Fruit fly (Drosophila melanogaster) whole organism, embryonic: Measurements from ENCODE around the gene Pdzd8.

Source experiments
- Aef1 ChIP-seq: fragments of 200-800 bp; sonication (Bioruptor generic); IDR thresholded peaks from 3 replicates; pipeline ENCODE4 v1.3.6; 2022; ENCODE audit warnings: missing biosample characterization, missing genetic modification characterization
- CG10431 ChIP-seq: fragments of 200-800 bp; sonication (Bioruptor generic); optimal IDR thresholded peaks from 3 replicates; lab custom pipeline; 2018; ENCODE audit warnings: missing biosample characterization, mild to moderate bottlenecking, missing genetic modification characterization
- CG12391 ChIP-seq: fragments of 200-800 bp; sonication (Bioruptor generic); optimal IDR thresholded peaks from 3 replicates; lab custom pipeline; 2018; ENCODE audit warnings: missing biosample characterization, mild to moderate bottlenecking, missing genetic modification characterization, moderate library complexity
- CG14050 ChIP-seq: fragments of 200-800 bp; sonication (Bioruptor generic); IDR thresholded peaks from 3 replicates; pipeline ENCODE4 v1.3.6; 2022; ENCODE audit warnings: missing biosample characterization, missing genetic modification characterization
- CG1529 ChIP-seq: fragments of 200-800 bp; sonication (Bioruptor generic); optimal IDR thresholded peaks from 3 replicates; lab custom pipeline; 2018; ENCODE audit warnings: missing biosample characterization, missing genetic modification characterization
- CG1602 ChIP-seq: fragments of 200-800 bp; sonication (Bioruptor generic); optimal IDR thresholded peaks from 3 replicates; lab custom pipeline; 2016; ENCODE audit warnings: missing biosample characterization, missing genetic modification characterization
- CG18476 ChIP-seq: fragments of 200-800 bp; sonication (Bioruptor generic); optimal IDR thresholded peaks from 2 replicates; lab custom pipeline; 2016; ENCODE audit warnings: missing biosample characterization, mild to moderate bottlenecking, missing genetic modification characterization
- CG18619 ChIP-seq: fragments of 200-800 bp; sonication (Bioruptor generic); optimal IDR thresholded peaks from 3 replicates; lab custom pipeline; 2017; ENCODE audit warnings: missing biosample characterization, mild to moderate bottlenecking, missing genetic modification characterization
- CG18764 ChIP-seq: fragments of 200-800 bp; sonication (Bioruptor generic); optimal IDR thresholded peaks from 3 replicates; lab custom pipeline; 2016; ENCODE audit warnings: missing biosample characterization, missing genetic modification characterization
- CG4404 ChIP-seq: fragments of 200-800 bp; sonication (Bioruptor generic); IDR thresholded peaks from 2 replicates; pipeline ENCODE4 v1.3.6; 2022; ENCODE audit warnings: missing biosample characterization, missing genetic modification characterization
- CG6689 ChIP-seq: fragments of 200-800 bp; sonication (Bioruptor generic); IDR thresholded peaks from 2 replicates; pipeline ENCODE4 v1.3.6; 2022; ENCODE audit warnings: missing biosample characterization, missing genetic modification characterization
- CG7839 ChIP-seq: fragments of 200-800 bp; sonication (Bioruptor generic); optimal IDR thresholded peaks from 3 replicates; lab custom pipeline; 2018; ENCODE audit warnings: missing biosample characterization, mild to moderate bottlenecking, missing genetic modification characterization, moderate library complexity
- CG7963 ChIP-seq: fragments of 200-800 bp; sonication (Bioruptor generic); IDR thresholded peaks from 3 replicates; pipeline ENCODE4 v1.3.6; 2022; ENCODE audit warnings: missing biosample characterization, missing genetic modification characterization; ENCODE audit not compliant: partially characterized antibody
- CG8765 ChIP-seq: fragments of 200-800 bp; sonication (Bioruptor generic); IDR thresholded peaks from 2 replicates; pipeline ENCODE4 v1.3.6; 2022; ENCODE audit warnings: missing biosample characterization, missing genetic modification characterization
- CG8944 ChIP-seq: fragments of 200-800 bp; sonication (Bioruptor generic); optimal IDR thresholded peaks from 3 replicates; lab custom pipeline; 2016; ENCODE audit warnings: missing biosample characterization, missing genetic modification characterization
- Dbx ChIP-seq: fragments of 200-800 bp; sonication (Bioruptor generic); IDR thresholded peaks from 3 replicates; pipeline ENCODE4 v1.3.6; 2022; ENCODE audit warnings: missing biosample characterization, missing genetic modification characterization
- Dip3 ChIP-seq: fragments of 200-800 bp; sonication (Bioruptor generic); optimal IDR thresholded peaks from 3 replicates; lab custom pipeline; 2016; ENCODE audit warnings: missing biosample characterization, missing genetic modification characterization
- Doc3 ChIP-seq: fragments of 200-800 bp; sonication (Bioruptor generic); IDR thresholded peaks from 3 replicates; pipeline ENCODE4 v1.3.6; 2022; ENCODE audit warnings: missing biosample characterization, missing genetic modification characterization; ENCODE audit not compliant: partially characterized antibody
- Fer3 ChIP-seq: fragments of 200-800 bp; sonication (Bioruptor generic); optimal IDR thresholded peaks from 2 replicates; lab custom pipeline; 2018; ENCODE audit warnings: missing biosample characterization, mild to moderate bottlenecking, missing genetic modification characterization, moderate library complexity
- Gsc ChIP-seq: fragments of 200-800 bp; sonication (Bioruptor generic); IDR thresholded peaks from 2 replicates; pipeline ENCODE4 v1.3.6; 2022; ENCODE audit warnings: missing biosample characterization, missing genetic modification characterization
- HLH4C ChIP-seq: fragments of 200-800 bp; sonication (Bioruptor generic); IDR thresholded peaks from 3 replicates; pipeline ENCODE4 v1.3.6; 2022; ENCODE audit warnings: missing biosample characterization, missing genetic modification characterization; ENCODE audit not compliant: partially characterized antibody
- Nf-YA ChIP-seq: fragments of 200-800 bp; sonication (Bioruptor generic); IDR thresholded peaks from 2 replicates; pipeline ENCODE4 v1.3.6; 2022; ENCODE audit warnings: missing biosample characterization, missing genetic modification characterization
- Optix ChIP-seq: fragments of 200-800 bp; sonication (Bioruptor generic); IDR thresholded peaks from 3 replicates; pipeline ENCODE4 v1.3.6; 2022; ENCODE audit warnings: missing biosample characterization, missing genetic modification characterization
- Side ChIP-seq: fragments of 200-800 bp; sonication (Bioruptor generic); optimal IDR thresholded peaks from 2 replicates; lab custom pipeline; 2016; ENCODE audit warnings: missing biosample characterization, missing genetic modification characterization
- Sry-β ChIP-seq: fragments of 200-800 bp; sonication (Bioruptor generic); optimal IDR thresholded peaks from 2 replicates; lab custom pipeline; 2018; ENCODE audit warnings: missing biosample characterization, mild to moderate bottlenecking, missing genetic modification characterization, moderate library complexity
- Ssrp ChIP-seq: fragments of 200-800 bp; sonication (Bioruptor generic); optimal IDR thresholded peaks from 2 replicates; lab custom pipeline; 2018; ENCODE audit warnings: missing biosample characterization, mild to moderate bottlenecking, missing genetic modification characterization, moderate library complexity
- Tbp ChIP-seq: fragments of >200 bp; optimal IDR thresholded peaks from 2 replicates; lab custom pipeline; 2018; ENCODE audit warnings: missing biosample characterization, missing genetic modification characterization
- abd-A ChIP-seq: fragments of 200-800 bp; sonication (Bioruptor generic); optimal IDR thresholded peaks from 3 replicates; lab custom pipeline; 2019; ENCODE audit warnings: missing biosample characterization, mild to moderate bottlenecking, missing genetic modification characterization, moderate library complexity
- ac ChIP-seq: fragments of 200-800 bp; sonication (Bioruptor generic); optimal IDR thresholded peaks from 3 replicates; lab custom pipeline; 2017; ENCODE audit warnings: missing biosample characterization, mild to moderate bottlenecking, missing genetic modification characterization
- chif ChIP-seq, 2 experiments: fragments of 200-800 bp; sonication (Bioruptor generic); optimal IDR thresholded peaks; 3 replicates each; lab custom pipeline; 2016; ENCODE audit warnings: missing biosample characterization in 2 of 2, missing genetic modification characterization in 2 of 2
- croc ChIP-seq: fragments of 200-800 bp; sonication (Bioruptor generic); conservative IDR thresholded peaks from 3 replicates; pipeline ENCODE4 v1.3.6; 2022; ENCODE audit warnings: missing biosample characterization, missing genetic modification characterization
- da ChIP-seq: fragments of 200-800 bp; sonication (Bioruptor generic); optimal IDR thresholded peaks from 2 replicates; lab custom pipeline; 2016; ENCODE audit warnings: missing biosample characterization, missing genetic modification characterization
- dati ChIP-seq: fragments of 200-800 bp; sonication (Bioruptor generic); IDR thresholded peaks from 2 replicates; pipeline ENCODE4 v1.3.6; 2022; ENCODE audit warnings: missing biosample characterization, missing genetic modification characterization
- dm ChIP-seq: fragments of 200-800 bp; sonication (Bioruptor generic); optimal IDR thresholded peaks from 3 replicates; lab custom pipeline; 2016; ENCODE audit warnings: missing biosample characterization, missing genetic modification characterization
- eyg ChIP-seq: fragments of 200-800 bp; sonication (Bioruptor generic); optimal IDR thresholded peaks from 3 replicates; lab custom pipeline; 2016; ENCODE audit warnings: missing biosample characterization, missing genetic modification characterization
- fd3F ChIP-seq: fragments of 200-800 bp; sonication (Bioruptor generic); optimal IDR thresholded peaks from 2 replicates; lab custom pipeline; 2018; ENCODE audit warnings: missing biosample characterization, mild to moderate bottlenecking, missing genetic modification characterization, moderate library complexity
- fu2 ChIP-seq: fragments of 200-800 bp; sonication (Bioruptor generic); optimal IDR thresholded peaks from 2 replicates; lab custom pipeline; 2016; ENCODE audit warnings: missing biosample characterization, missing genetic modification characterization
- gce ChIP-seq: fragments of 200-800 bp; sonication (Bioruptor generic); IDR thresholded peaks from 3 replicates; pipeline ENCODE4 v1.3.6; 2022; ENCODE audit warnings: missing biosample characterization, missing genetic modification characterization
- gcm ChIP-seq: fragments of 200-800 bp; sonication (Bioruptor generic); optimal IDR thresholded peaks from 2 replicates; lab custom pipeline; 2019; ENCODE audit warnings: missing biosample characterization, mild to moderate bottlenecking, missing genetic modification characterization, moderate library complexity
- grau ChIP-seq: fragments of 200-800 bp; optimal IDR thresholded peaks from 3 replicates; lab custom pipeline; 2019; ENCODE audit warnings: missing biosample characterization, mild to moderate bottlenecking, missing genetic modification characterization, moderate library complexity
- gsb-n ChIP-seq: fragments of 200-800 bp; sonication (Bioruptor generic); optimal IDR thresholded peaks from 3 replicates; lab custom pipeline; 2018; ENCODE audit warnings: missing biosample characterization, mild to moderate bottlenecking, missing genetic modification characterization
- ken ChIP-seq: fragments of 200-800 bp; sonication (Bioruptor generic); IDR thresholded peaks from 3 replicates; pipeline ENCODE4 v1.3.6; 2022; ENCODE audit warnings: missing biosample characterization, missing genetic modification characterization
- mam ChIP-seq: fragments of 200-800 bp; sonication (Bioruptor generic); optimal IDR thresholded peaks from 3 replicates; lab custom pipeline; 2016; ENCODE audit warnings: missing biosample characterization, missing genetic modification characterization
- mirr ChIP-seq: fragments of 200-800 bp; sonication (Bioruptor generic); optimal IDR thresholded peaks from 3 replicates; lab custom pipeline; 2018; ENCODE audit warnings: missing biosample characterization, mild to moderate bottlenecking, missing genetic modification characterization
- pb ChIP-seq: fragments of 200-800 bp; sonication (Bioruptor generic); optimal IDR thresholded peaks from 3 replicates; lab custom pipeline; 2016; ENCODE audit warnings: missing biosample characterization, missing genetic modification characterization
- run ChIP-seq: fragments of 200-800 bp; sonication (Bioruptor generic); optimal IDR thresholded peaks from 3 replicates; lab custom pipeline; 2018; ENCODE audit warnings: missing biosample characterization, mild to moderate bottlenecking, missing genetic modification characterization
- seq ChIP-seq: fragments of 200-800 bp; sonication (Bioruptor generic); IDR thresholded peaks from 2 replicates; pipeline ENCODE4 v1.3.6; 2022; ENCODE audit warnings: missing biosample characterization, missing genetic modification characterization
- slbo ChIP-seq: fragments of 200-800 bp; sonication (Bioruptor generic); IDR thresholded peaks from 2 replicates; pipeline ENCODE4 v1.3.6; 2022; ENCODE audit warnings: missing biosample characterization, missing genetic modification characterization
- toy ChIP-seq: fragments of 200-800 bp; sonication (Bioruptor generic); IDR thresholded peaks from 2 replicates; pipeline ENCODE4 v1.3.6; 2022; ENCODE audit warnings: missing biosample characterization, missing genetic modification characterization
- unc-4 ChIP-seq: fragments of 200-800 bp; sonication (Bioruptor generic); IDR thresholded peaks from 2 replicates; pipeline ENCODE4 v1.3.6; 2022; ENCODE audit warnings: missing biosample characterization, missing genetic modification characterization; ENCODE audit not compliant: partially characterized antibody
- vnd ChIP-seq: fragments of 200-800 bp; sonication (Bioruptor generic); IDR thresholded peaks from 3 replicates; pipeline ENCODE4 v1.3.6; 2022; ENCODE audit warnings: missing biosample characterization, missing genetic modification characterization; ENCODE audit not compliant: partially characterized antibody
- wek ChIP-seq: fragments of 200-800 bp; sonication (Bioruptor generic); optimal IDR thresholded peaks from 3 replicates; lab custom pipeline; 2018; ENCODE audit warnings: missing biosample characterization, mild to moderate bottlenecking, missing genetic modification characterization, moderate library complexity

Pdzd8 gene

DNA sequence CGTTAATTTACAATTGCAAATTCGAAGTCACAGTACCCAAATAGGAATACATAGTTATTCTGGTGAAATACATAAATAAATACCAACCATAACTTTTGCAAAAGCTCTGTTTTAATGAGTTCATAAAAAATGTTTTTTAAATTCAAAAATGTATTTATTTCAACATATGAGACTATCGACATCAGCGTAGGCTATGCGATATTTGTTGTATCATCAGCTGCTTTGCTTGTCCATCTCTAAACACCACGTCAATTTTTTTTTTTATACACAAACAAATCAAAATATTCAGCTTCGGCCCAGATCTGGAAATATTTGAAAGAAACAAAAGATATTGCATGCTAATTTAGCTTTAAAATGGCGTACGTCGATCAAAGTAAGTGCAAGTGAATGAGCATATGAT is 42.5 kb downstream of the Pdzd8 start, which contains the start of gene CG1840 (continued):
- TF ChIP-seq CG4404 (GFP tag; lab: Robert Waterston, UW) (no peak), eyg (GFP tag; lab: Kevin White, UChicago) (no peak), dati (GFP tag; lab: Robert Waterston, UW) (no peak), Optix (no peak), CG18764 (GFP tag; lab: Kevin White, UChicago) (no peak), mirr (GFP tag; lab: Kevin White, UChicago) (no peak), CG8765 (GFP tag; lab: Robert Waterston, UW) (no peak), dm (GFP tag; lab: Kevin White, UChicago) (no peak), ac (GFP tag; lab: Kevin White, UChicago) (no peak), run (tag; lab: Kevin White, UChicago) (no peak), Ssrp (tag; lab: Kevin White, UChicago) (no peak), CG12391 (tag; lab: Kevin White, UChicago) (peak; percentile 15), Doc3 (GFP tag; lab: Robert Waterston, UW) (peak; percentile 77), seq (no peak), Sry-β (GFP tag; lab: Kevin White, UChicago) (no peak), CG14050 (no peak), vnd (GFP tag; lab: Robert Waterston, UW) (peak; percentile 70), gsb-n (tag; lab: Kevin White, UChicago) (no peak), slbo (GFP tag; lab: Robert Waterston, UW) (peak; percentile 57), chif (GFP tag; optimal IDR thresholded peaks at IDR 0.05; lab: Kevin White, UChicago) (no peak), CG1529 (GFP tag; lab: Kevin White, UChicago) (no peak), croc (GFP tag; lab: Robert Waterston, UW) (no peak), grau (tag; lab: Kevin White, UChicago) (peak; percentile 25), Dip3 (no peak), CG18476 (GFP tag; lab: Kevin White, UChicago) (no peak), gce (GFP tag; lab: Robert Waterston, UW) (no peak), CG8944 (GFP tag; lab: Kevin White, UChicago) (no peak), fu2 (GFP tag; lab: Kevin White, UChicago) (no peak), Tbp (GFP tag; lab: Kevin White, UChicago) (no peak), CG18619 (GFP tag; lab: Kevin White, UChicago) (no peak), Aef1 (GFP tag; lab: Robert Waterston, UW) (no peak), HLH4C (GFP tag; lab: Robert Waterston, UW) (peak; percentile 51; the same call in 2 of the 3 replicates), CG7963 (peak; percentile 55; the same call in 2 of the 3 replicates), abd-A (tag; lab: Kevin White, UChicago) (no peak), fd3F (no peak), CG1602 (GFP tag; lab: Kevin White, UChicago) (no peak), da (no peak), toy (GFP tag; lab: Robert Waterston, UW) (no peak), mam (no peak), Fer3 (tag; lab: Kevin White, UChicago) (peak; percentile 13), CG7839 (no peak), Nf-YA (GFP tag; lab: Robert Waterston, UW) (no peak), pb (GFP tag; lab: Kevin White, UChicago) (no peak), Gsc (GFP tag; lab: Robert Waterston, UW) (no peak), wek (GFP tag; lab: Kevin White, UChicago) (no peak), ken (GFP tag; lab: Robert Waterston, UW) (no peak), CG6689 (GFP tag; lab: Robert Waterston, UW) (no peak), gcm (GFP tag; lab: Kevin White, UChicago) (no peak), CG10431 (no peak), unc-4 (GFP tag; lab: Robert Waterston, UW) (peak; percentile 80), Dbx (GFP tag; lab: Robert Waterston, UW) (no peak), Side (GFP tag; lab: Kevin White, UChicago) (no peak)
